Worm (Caenorhabditis elegans): Measurements from ENCODE around the gene ZK1073.2.

- TF ChIP-seq mep-1 (tag; optimal IDR thresholded peaks at IDR 0.05) (no peak), ztf-11 (tag; optimal IDR thresholded peaks at IDR 0.05) (no peak), snpc-4 (tag; optimal IDR thresholded peaks at IDR 0.05) (no peak), lsy-2 (tag; optimal IDR thresholded peaks at IDR 0.05) (no peak), nhr-237 (tag; optimal IDR thresholded peaks at IDR 0.05) (no peak), pha-4 (tag; optimal IDR thresholded peaks at IDR 0.05) (no peak), nhr-28 (tag; optimal IDR thresholded peaks at IDR 0.05) (no peak), nhr-76 (tag; optimal IDR thresholded peaks at IDR 0.05) (no peak), unc-62 (GFP tag; optimal IDR thresholded peaks at IDR 0.05) (no peak), lin-13 (tag; optimal IDR thresholded peaks at IDR 0.05) (no peak), ham-2 (GFP tag; optimal IDR thresholded peaks at IDR 0.05) (no peak)
These were observed 48.3 kb upstream of the ZK1073.2 start, which contains the start of gene T27A8.7 for ce11 chrX:16055245-16055644.

Measured in whole organism, mixed stage, embryonic.